Fruit fly (Drosophila melanogaster): ENCODE measurements around the gene CG13698.

The CG13698 gene

dm6 chr3L:18138280-18138679 is 32.3 kb upstream of the CG13698 start:
- no peak for TF ChIP-seq hkb (optimal IDR thresholded peaks at IDR 0.05)
- TF ChIP-seq hkb (GFP tag; IDR thresholded peaks at IDR 0.05), result no peak
- peak; percentile 40 for TF ChIP-seq ac (GFP tag; optimal IDR thresholded peaks at IDR 0.05)
- TF ChIP-seq zen (tag; optimal IDR thresholded peaks at IDR 0.05), result peak; percentile 84
- peak; percentile 96 for TF ChIP-seq cad (GFP tag; optimal IDR thresholded peaks at IDR 0.05)
- TF ChIP-seq CG15479 (GFP tag; optimal IDR thresholded peaks at IDR 0.05), result peak; percentile 40
- TF ChIP-seq tll (GFP tag; optimal IDR thresholded peaks at IDR 0.05), result peak in 1 of 2 experiments; percentile 77

- TF ChIP-seq CG1832 (GFP tag; optimal IDR thresholded peaks at IDR 0.05) (no peak), CG13123 (GFP tag; optimal IDR thresholded peaks at IDR 0.05) (no peak), Xrp1 (GFP tag; IDR thresholded peaks at IDR 0.05) (0 out of 2 replicates have a peak, but pooled peaks have one; percentile 6), sens (GFP tag) (peak; percentile 32), D19A (tag; optimal IDR thresholded peaks at IDR 0.05) (peak; percentile 73)
These were observed 31.2 kb upstream of the CG13698 start for dm6 chr3L:18137197-18137596.

dm6 chr3L:18132589-18132988 is 26.6 kb upstream of the CG13698 start, which contains the start of gene Cyp312a1:
Gene Cyp312a1, minus strand, starts transcription at chr3L:18132689.
- TF ChIP-seq Camta (GFP tag; optimal IDR thresholded peaks at IDR 0.05), result no peak
- TF ChIP-seq CG10565 (GFP tag; optimal IDR thresholded peaks at IDR 0.05), result no peak
- no peak for TF ChIP-seq CG13123 (GFP tag; optimal IDR thresholded peaks at IDR 0.05)
- no peak for TF ChIP-seq CG18011 (GFP tag; optimal IDR thresholded peaks at IDR 0.05)
- no peak for TF ChIP-seq CG33557 (GFP tag; optimal IDR thresholded peaks at IDR 0.05)
- TF ChIP-seq CG10979 (tag; optimal IDR thresholded peaks at IDR 0.05), result no peak
- TF ChIP-seq CG4404 (GFP tag; IDR thresholded peaks at IDR 0.05), result no peak

- TF ChIP-seq rib (GFP tag; IDR thresholded peaks at IDR 0.05), result no peak
- TF ChIP-seq Mrtf (GFP tag; IDR thresholded peaks at IDR 0.05), result 0 out of 3 replicates have a peak, but pooled peaks have one; percentile 20
- no peak for TF ChIP-seq gsb (GFP tag; IDR thresholded peaks at IDR 0.05)
- peak; percentile 38 for TF ChIP-seq Ets65A (GFP tag)
- no peak for TF ChIP-seq CG8924 (tag; optimal IDR thresholded peaks at IDR 0.05)
These were observed 18.2 kb upstream of the CG13698 start for dm6 chr3L:18124138-18124537.

- TF ChIP-seq grn (GFP tag; optimal IDR thresholded peaks at IDR 0.05) (no peak), Kr (GFP tag; optimal IDR thresholded peaks at IDR 0.05) (no peak), ewg (GFP tag; optimal IDR thresholded peaks at IDR 0.05) (no peak), nmo (GFP tag; optimal IDR thresholded peaks at IDR 0.05) (no peak), Dbx (GFP tag; IDR thresholded peaks at IDR 0.05) (no peak), CG13296 (GFP tag; optimal IDR thresholded peaks at IDR 0.05) (no peak), p53 (GFP tag; optimal IDR thresholded peaks at IDR 0.05) (no peak), CG11093 (GFP tag; IDR thresholded peaks at IDR 0.05) (no peak), run (tag; optimal IDR thresholded peaks at IDR 0.05) (no peak), CG4617 (GFP tag; optimal IDR thresholded peaks at IDR 0.05; ENCODE audit: borderline replicate concordance) (no peak), CG17568 (GFP tag; optimal IDR thresholded peaks at IDR 0.05) (no peak)
These were observed 15.9 kb upstream of the CG13698 start, which contains the start of gene CG42853 for dm6 chr3L:18121889-18122288. Gene CG42853, minus strand, starts transcription at chr3L:18121989.
